Worm (Caenorhabditis elegans) whole organism, L2 larva: Measurements from ENCODE around the gene pap-1.

Experiments used
- F13H6.1 ChIP-seq: sonication (generic microtip); optimal IDR thresholded peaks from 2 replicates; lab custom pipeline; 2016; ENCODE audit warnings: missing genetic modification characterization, missing compliant biosample characterization
- R02D3.7 ChIP-seq: fragments of 150-350 bp; optimal IDR thresholded peaks from 2 replicates; lab custom pipeline; 2014; ENCODE audit warnings: missing biosample characterization, missing genetic modification characterization
- ZK546.5 ChIP-seq: sonication (generic microtip); optimal IDR thresholded peaks from 2 replicates; lab custom pipeline; 2017; ENCODE audit warnings: missing biosample characterization, missing genetic modification characterization
- alr-1 ChIP-seq: fragments of 150-350 bp; optimal IDR thresholded peaks from 2 replicates; lab custom pipeline; 2014; ENCODE audit warnings: missing biosample characterization, missing genetic modification characterization
- aly-2 ChIP-seq: fragments of 150-350 bp; optimal IDR thresholded peaks from 2 replicates; lab custom pipeline; 2014; ENCODE audit warnings: missing biosample characterization, missing genetic modification characterization
- ama-1 ChIP-seq: fragments of 150-350 bp; optimal IDR thresholded peaks from 2 replicates; lab custom pipeline; 2018; ENCODE audit warnings: inconsistent platforms
- blmp-1 ChIP-seq: sonication (generic microtip); optimal IDR thresholded peaks from 2 replicates; lab custom pipeline; 2017; ENCODE audit warnings: missing genetic modification characterization, mild to moderate bottlenecking, missing compliant biosample characterization, antibody characterized with exemption, moderate library complexity; ENCODE audit not compliant: insufficient read depth
- ceh-16 ChIP-seq: fragments of 150-350 bp; optimal IDR thresholded peaks from 2 replicates; lab custom pipeline; 2014; ENCODE audit warnings: missing biosample characterization, missing genetic modification characterization
- ceh-82 ChIP-seq: fragments of 150-350 bp; optimal IDR thresholded peaks from 2 replicates; lab custom pipeline; 2014; ENCODE audit warnings: missing biosample characterization, missing genetic modification characterization
- crh-2 ChIP-seq: sonication (generic microtip); optimal IDR thresholded peaks from 2 replicates; lab custom pipeline; 2017; ENCODE audit warnings: missing biosample characterization, missing genetic modification characterization
- dmd-4 ChIP-seq: sonication (generic microtip); optimal IDR thresholded peaks from 2 replicates; lab custom pipeline; 2017; ENCODE audit warnings: missing biosample characterization, missing genetic modification characterization
- egl-27 ChIP-seq: sonication (generic microtip); optimal IDR thresholded peaks from 3 replicates; lab custom pipeline; 2017; ENCODE audit warnings: missing biosample characterization, missing genetic modification reagents, missing genetic modification characterization
- elt-1 ChIP-seq: fragments of 150-350 bp; optimal IDR thresholded peaks from 2 replicates; lab custom pipeline; 2014; ENCODE audit warnings: missing biosample characterization, missing genetic modification characterization
- fos-1 ChIP-seq: fragments of 150-350 bp; optimal IDR thresholded peaks from 2 replicates; lab custom pipeline; 2014; ENCODE audit warnings: missing biosample characterization, missing genetic modification characterization
- gmeb-1 ChIP-seq: fragments of 150-350 bp; optimal IDR thresholded peaks from 2 replicates; lab custom pipeline; 2014; ENCODE audit warnings: missing biosample characterization, missing genetic modification characterization
- lin-39 ChIP-seq: fragments of 150-350 bp; optimal IDR thresholded peaks from 2 replicates; lab custom pipeline; 2014; ENCODE audit warnings: missing biosample characterization, missing genetic modification reagents, missing genetic modification characterization
- lsy-2 ChIP-seq, 2 experiments: fragments of 150-350 bp in 1 of 2; sonication (generic microtip) in 1 of 2; optimal IDR thresholded peaks; 2 replicates each; lab custom pipeline; 2014 to 2017; ENCODE audit warnings: missing biosample characterization in 2 of 2, missing genetic modification characterization in 2 of 2
- mab-5 ChIP-seq: fragments of 150-350 bp; optimal IDR thresholded peaks from 2 replicates; lab custom pipeline; 2014; ENCODE audit warnings: missing biosample characterization, missing genetic modification characterization
- mbf-1 ChIP-seq: sonication (generic microtip); optimal IDR thresholded peaks from 2 replicates; lab custom pipeline; 2017; ENCODE audit warnings: missing biosample characterization, missing genetic modification characterization
- nhr-21 ChIP-seq: fragments of 150-350 bp; optimal IDR thresholded peaks from 2 replicates; lab custom pipeline; 2014; ENCODE audit warnings: missing biosample characterization, missing genetic modification characterization
- nhr-23 ChIP-seq: fragments of 150-350 bp; optimal IDR thresholded peaks from 2 replicates; lab custom pipeline; 2014; ENCODE audit warnings: missing biosample characterization, missing genetic modification reagents, missing genetic modification characterization
- nhr-25 ChIP-seq: fragments of 150-350 bp; sonication (generic microtip); optimal IDR thresholded peaks from 3 replicates; lab custom pipeline; 2014; ENCODE audit warnings: missing biosample characterization, missing genetic modification characterization
- nhr-6 ChIP-seq: fragments of 150-350 bp; optimal IDR thresholded peaks from 2 replicates; lab custom pipeline; 2014; ENCODE audit warnings: missing biosample characterization, missing genetic modification characterization
- nhr-77 ChIP-seq: fragments of 150-350 bp; optimal IDR thresholded peaks from 2 replicates; lab custom pipeline; 2014; ENCODE audit warnings: missing biosample characterization, missing genetic modification characterization
- peb-1 ChIP-seq: fragments of 150-350 bp; optimal IDR thresholded peaks from 2 replicates; lab custom pipeline; 2014; ENCODE audit warnings: missing biosample characterization, missing genetic modification characterization
- sem-4 ChIP-seq: fragments of 150-350 bp; optimal IDR thresholded peaks from 2 replicates; lab custom pipeline; 2014; ENCODE audit warnings: missing biosample characterization, missing genetic modification reagents, missing genetic modification characterization
- sma-3 ChIP-seq: sonication (generic microtip); optimal IDR thresholded peaks from 2 replicates; lab custom pipeline; 2016; ENCODE audit warnings: missing genetic modification reagents, missing genetic modification characterization, missing compliant biosample characterization
- sma-9 ChIP-seq, 2 experiments: fragments of 150-350 bp in 1 of 2; sonication (generic microtip) in 1 of 2; optimal IDR thresholded peaks; 2 replicates each; lab custom pipeline; 2014 to 2016; ENCODE audit warnings: missing genetic modification characterization in 2 of 2, mild to moderate bottlenecking in 1 of 2, missing biosample characterization in 1 of 2, missing compliant biosample characterization in 1 of 2, missing genetic modification reagents in 1 of 2, moderate library complexity in 1 of 2
- snpc-4 ChIP-seq: fragments of 150-350 bp; optimal IDR thresholded peaks from 2 replicates; lab custom pipeline; 2014; ENCODE audit warnings: missing biosample characterization, missing genetic modification characterization
- unc-39 ChIP-seq: fragments of 150-350 bp; optimal IDR thresholded peaks from 2 replicates; lab custom pipeline; 2014; ENCODE audit warnings: missing biosample characterization, missing genetic modification characterization
- unc-55 ChIP-seq: fragments of 150-350 bp; sonication (generic microtip); optimal IDR thresholded peaks from 3 replicates; lab custom pipeline; 2014; ENCODE audit warnings: missing biosample characterization, missing genetic modification reagents, missing genetic modification characterization
- unc-62 ChIP-seq: fragments of 150-350 bp; optimal IDR thresholded peaks from 2 replicates; lab custom pipeline; 2014; ENCODE audit warnings: missing biosample characterization, missing genetic modification reagents, missing genetic modification characterization
- zag-1 ChIP-seq: fragments of 150-350 bp; optimal IDR thresholded peaks from 2 replicates; lab custom pipeline; 2014; ENCODE audit warnings: missing biosample characterization, missing genetic modification characterization
- ztf-4 ChIP-seq: fragments of 150-350 bp; optimal IDR thresholded peaks from 2 replicates; lab custom pipeline; 2014; ENCODE audit warnings: missing biosample characterization, missing genetic modification characterization

pap-1 gene

DNA sequence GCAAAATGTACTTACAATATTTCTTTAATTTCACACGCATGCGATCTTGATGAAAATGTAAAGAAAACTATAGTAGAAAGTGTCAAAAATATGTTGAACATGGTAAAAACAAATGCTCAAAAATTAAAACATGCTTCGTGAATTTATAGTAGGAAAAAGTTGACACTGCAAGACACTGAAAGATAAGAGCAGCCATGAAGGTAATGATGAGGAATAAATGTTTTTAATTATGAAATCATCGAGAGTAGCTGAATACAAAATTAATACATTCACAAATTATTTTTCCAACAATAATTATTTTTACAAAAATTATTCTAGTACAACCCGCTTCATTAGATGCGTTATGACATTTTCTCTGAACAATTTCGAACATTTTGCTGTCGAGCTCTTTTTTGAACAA, 24.8 kb upstream of the pap-1 start, which contains the start of gene F15H10.10:
TSS of gene F15H10.10 (minus strand) at position 101 of the 400 bp plus-strand sequence.
- TF ChIP-seq crh-2: no peak
- TF ChIP-seq lin-39 (tag; lab: Kevin White, UChicago): no peak
- TF ChIP-seq zag-1 (tag; lab: Kevin White, UChicago): no peak
- no peak for TF ChIP-seq nhr-25 (tag; lab: Kevin White, UChicago)
- no peak for TF ChIP-seq elt-1 (tag; lab: Kevin White, UChicago)
- no peak for TF ChIP-seq nhr-23 (tag; lab: Kevin White, UChicago)
- no peak for TF ChIP-seq ceh-82
- no peak for TF ChIP-seq nhr-6 (tag; lab: Kevin White, UChicago)
- TF ChIP-seq ztf-4 (tag; lab: Kevin White, UChicago): no peak
- TF ChIP-seq aly-2 (tag; lab: Kevin White, UChicago): no peak

DNA sequence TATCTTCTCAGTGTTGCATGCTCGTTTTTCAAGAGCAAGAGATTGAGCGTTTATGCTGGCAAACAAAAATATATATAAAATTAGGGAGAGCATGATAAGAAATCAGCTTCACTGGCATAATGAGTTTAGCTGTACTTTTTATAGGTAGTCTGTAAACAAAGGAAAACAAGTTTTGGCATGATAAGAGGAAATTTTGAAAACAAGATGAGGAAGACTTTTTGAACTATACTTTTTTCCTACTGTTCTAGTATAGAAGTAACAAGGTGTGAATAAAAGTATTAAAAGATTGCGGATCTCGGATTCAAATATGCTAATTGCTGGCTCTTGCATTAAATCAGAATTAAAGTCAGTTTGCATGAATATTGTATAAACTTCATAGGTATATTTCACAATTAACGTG, 22.8 kb upstream of the pap-1 start, which contains the start of gene F15H10.5:
TSS of gene F15H10.5 (minus strand) at position 101 of the 400 bp plus-strand sequence.
- TF ChIP-seq sma-3 (GFP tag; lab: Kevin White, UChicago): no peak
- no peak for TF ChIP-seq peb-1
- no peak for TF ChIP-seq nhr-21 (tag; lab: Kevin White, UChicago)
- TF ChIP-seq aly-2 (tag; lab: Kevin White, UChicago): no peak
- TF ChIP-seq ZK546.5 (tag; lab: Kevin White, UChicago): no peak
- TF ChIP-seq unc-55 (GFP tag; lab: Kevin White, UChicago): no peak

DNA sequence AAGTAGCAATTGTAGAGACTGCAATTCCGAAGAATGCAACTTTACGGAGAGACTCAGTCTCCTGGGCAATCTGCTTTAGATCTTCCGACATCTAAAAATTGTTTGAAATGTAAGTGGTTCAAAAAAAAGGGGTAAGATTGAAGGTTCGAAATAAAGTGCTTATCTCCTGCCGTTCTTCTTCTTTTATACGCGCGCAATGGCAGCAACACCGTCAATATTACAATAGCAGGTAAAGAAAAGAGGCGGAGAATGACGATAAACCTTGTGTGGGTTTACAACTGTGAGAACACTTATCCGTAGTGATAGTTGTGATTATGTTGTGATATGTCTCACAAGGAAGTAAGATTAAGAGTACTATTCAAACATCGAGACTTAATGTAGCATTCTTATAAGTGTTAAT, 20.0 kb upstream of the pap-1 start, which contains the start of gene col-13:
TSS of gene col-13 (minus strand) at position 101 of the 400 bp plus-strand sequence.
- TF ChIP-seq lsy-2 (tag; optimal IDR thresholded peaks at IDR 0.05; lab: Kevin White, UChicago): no peak
- TF ChIP-seq sma-9 (GFP tag; optimal IDR thresholded peaks at IDR 0.05; lab: Kevin White, UChicago): no peak
- no peak for TF ChIP-seq sma-9 (tag; optimal IDR thresholded peaks at IDR 0.05; lab: Kevin White, UChicago)
- TF ChIP-seq gmeb-1: no peak
- TF ChIP-seq ceh-16 (tag; lab: Kevin White, UChicago): no peak
- no peak for TF ChIP-seq nhr-77

DNA sequence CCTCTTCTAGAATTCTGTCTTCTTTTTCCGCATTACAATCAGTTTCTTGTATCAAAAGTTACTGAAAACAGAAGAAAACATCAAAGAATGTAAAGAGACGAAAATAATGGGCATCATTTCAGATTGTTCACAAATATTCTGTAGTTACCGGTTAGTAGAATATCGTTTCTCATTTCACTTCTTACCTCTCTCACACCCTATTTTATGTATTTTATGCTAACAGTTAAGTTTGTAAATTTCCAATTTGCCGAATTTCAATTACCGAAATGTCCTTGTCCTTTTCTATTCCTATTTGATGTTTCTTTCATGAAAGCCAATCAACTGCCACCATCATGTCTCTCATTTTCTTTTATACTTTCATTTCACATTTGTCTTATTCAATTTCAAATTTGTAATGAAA, 18.3 kb upstream of the pap-1 start:
- TF ChIP-seq egl-27 (tag; lab: Kevin White, UChicago) (no peak), snpc-4 (no peak), R02D3.7 (tag; lab: Kevin White, UChicago) (no peak), mab-5 (no peak), nhr-25 (tag; lab: Kevin White, UChicago) (peak; percentile 76), nhr-21 (tag; lab: Kevin White, UChicago) (no peak), sma-3 (GFP tag; lab: Kevin White, UChicago) (peak; percentile 16), lin-39 (tag; lab: Kevin White, UChicago) (no peak), unc-55 (GFP tag; lab: Kevin White, UChicago) (no peak), alr-1 (tag; lab: Kevin White, UChicago) (no peak), blmp-1 (tag; lab: Kevin White, UChicago) (peak; percentile 25), aly-2 (tag; lab: Kevin White, UChicago) (no peak), mbf-1 (tag; lab: Kevin White, UChicago) (no peak), unc-39 (tag; lab: Kevin White, UChicago) (no peak), fos-1 (tag; lab: Kevin White, UChicago) (no peak)

DNA sequence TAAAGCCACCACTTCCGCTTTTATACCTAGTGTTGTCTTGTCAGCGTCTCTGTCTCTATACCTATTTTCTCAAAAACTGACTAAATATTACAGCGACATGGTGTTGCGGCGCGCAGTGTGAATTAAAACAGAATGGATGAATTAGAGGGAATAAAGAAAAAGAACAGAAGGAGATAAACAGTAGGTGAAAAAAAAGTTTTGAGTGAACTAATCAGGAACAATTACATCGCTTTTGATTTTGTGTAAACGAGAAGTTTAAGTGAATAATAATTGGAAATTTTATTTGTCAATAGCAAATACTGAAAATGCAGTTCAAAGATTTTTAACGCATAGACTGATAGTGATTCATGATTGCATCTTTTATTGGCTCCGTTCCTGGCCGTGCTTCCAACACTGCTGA, 16.7 kb upstream of the pap-1 start, which contains the start of gene col-12:
TSS of gene col-12 (minus strand) at position 101 of the 400 bp plus-strand sequence.
- TF ChIP-seq nhr-77: no peak
- TF ChIP-seq peb-1: no peak
- TF ChIP-seq R02D3.7 (tag; lab: Kevin White, UChicago): no peak
- TF ChIP-seq ztf-4 (tag; lab: Kevin White, UChicago): no peak
- TF ChIP-seq ama-1 (lab: Kevin White, UChicago): no peak
- TF ChIP-seq ceh-82: no peak

DNA sequence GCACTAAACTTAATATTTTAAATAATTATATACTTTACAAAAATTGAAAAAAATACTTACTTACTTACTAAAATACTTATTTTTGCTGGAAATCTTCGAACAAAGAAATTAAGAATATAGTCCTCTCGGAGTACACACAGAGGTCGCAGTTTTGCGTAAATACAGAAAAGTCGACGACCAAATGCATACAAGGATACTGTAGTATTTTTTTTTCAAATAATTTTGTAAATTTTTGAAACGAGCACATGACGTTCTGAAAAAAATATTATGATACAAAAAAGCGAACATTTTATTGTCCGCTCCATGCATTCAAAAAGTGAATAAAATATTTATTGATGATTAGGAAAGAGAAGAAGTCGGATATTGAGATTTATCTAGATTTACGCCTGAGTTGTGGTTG, 15.5 kb upstream of the pap-1 start, which contains the start of gene apc-10:
TSS of gene apc-10 (minus strand) at position 101 of the 400 bp plus-strand sequence.
- TF ChIP-seq sem-4 (tag; lab: Kevin White, UChicago): no peak
- no peak for TF ChIP-seq F13H6.1
- no peak for TF ChIP-seq unc-62
- no peak for TF ChIP-seq nhr-23 (tag; lab: Kevin White, UChicago)
- TF ChIP-seq dmd-4 (tag; lab: Kevin White, UChicago): no peak
- TF ChIP-seq peb-1: no peak
